Worm (Caenorhabditis elegans) whole organism, dauer: Measurements from ENCODE around the gene B0302.4.

ENCODE experiments used
- unc-62 ChIP-seq: sonication (generic microtip); optimal IDR thresholded peaks from 2 replicates; lab custom pipeline; 2017; ENCODE audit warnings: missing biosample characterization, missing genetic modification reagents, missing genetic modification characterization

B0302.4 gene

DNA sequence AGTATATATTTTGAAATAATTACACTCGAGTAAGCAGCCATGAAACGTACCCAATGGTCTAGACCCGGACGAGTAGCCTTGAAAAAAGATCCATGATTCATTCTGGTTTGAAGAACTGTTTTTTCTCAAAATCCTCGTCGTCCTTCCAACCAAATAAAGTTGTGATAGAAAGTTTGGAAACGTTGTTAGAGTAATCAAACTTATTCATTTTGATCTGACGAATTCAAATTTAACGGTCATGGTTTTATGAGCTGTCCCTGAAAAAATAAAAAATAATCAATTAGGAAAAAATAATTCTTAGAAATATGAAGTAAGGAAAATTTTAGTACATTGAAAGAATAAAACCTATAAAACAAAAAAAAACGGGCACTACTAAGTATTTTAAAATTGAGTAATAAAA, at the start of gene B0302.4:
TSS of gene B0302.4 (minus strand) at position 101 of the 400 bp plus-strand sequence.
- TF ChIP-seq unc-62 (GFP tag; lab: Kevin White, UChicago), result no peak

DNA sequence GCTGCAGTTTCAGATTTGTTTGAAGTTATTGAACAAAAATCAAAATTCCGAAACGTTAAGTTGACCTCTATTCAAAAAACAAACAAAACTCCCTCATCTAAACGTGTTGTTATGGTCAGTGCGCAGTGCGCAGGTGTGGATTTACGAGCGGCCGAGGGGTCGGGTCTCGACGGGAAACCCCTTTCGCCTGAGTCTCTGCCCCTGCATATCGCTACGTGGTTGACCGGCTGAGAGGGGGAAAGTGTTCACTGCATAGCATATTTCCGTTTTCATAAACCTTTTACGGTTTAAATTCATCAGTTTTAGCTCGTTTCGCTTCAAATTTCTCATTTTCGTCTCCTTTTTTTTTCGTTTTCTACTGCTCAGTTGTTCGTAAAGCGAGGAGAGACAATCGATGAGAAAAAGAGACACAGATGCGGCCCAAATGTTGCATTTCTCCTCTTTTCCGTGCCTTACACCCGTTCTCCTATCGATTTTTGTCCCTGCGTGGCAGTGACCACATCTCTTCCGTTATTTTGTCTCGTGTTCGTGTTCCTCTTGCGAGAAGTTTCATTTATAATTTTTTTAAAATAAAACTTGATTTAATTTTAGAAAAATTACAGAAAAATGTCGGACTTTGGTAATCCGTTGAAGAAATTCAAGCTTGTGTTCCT, 45.4 kb upstream of the B0302.4 start, which contains the start of gene rab-6.2:
TSS of gene rab-6.2 (plus strand) at position 603 of the 653 bp plus-strand sequence.
- TF ChIP-seq unc-62 (GFP tag; lab: Kevin White, UChicago), result no peak

DNA sequence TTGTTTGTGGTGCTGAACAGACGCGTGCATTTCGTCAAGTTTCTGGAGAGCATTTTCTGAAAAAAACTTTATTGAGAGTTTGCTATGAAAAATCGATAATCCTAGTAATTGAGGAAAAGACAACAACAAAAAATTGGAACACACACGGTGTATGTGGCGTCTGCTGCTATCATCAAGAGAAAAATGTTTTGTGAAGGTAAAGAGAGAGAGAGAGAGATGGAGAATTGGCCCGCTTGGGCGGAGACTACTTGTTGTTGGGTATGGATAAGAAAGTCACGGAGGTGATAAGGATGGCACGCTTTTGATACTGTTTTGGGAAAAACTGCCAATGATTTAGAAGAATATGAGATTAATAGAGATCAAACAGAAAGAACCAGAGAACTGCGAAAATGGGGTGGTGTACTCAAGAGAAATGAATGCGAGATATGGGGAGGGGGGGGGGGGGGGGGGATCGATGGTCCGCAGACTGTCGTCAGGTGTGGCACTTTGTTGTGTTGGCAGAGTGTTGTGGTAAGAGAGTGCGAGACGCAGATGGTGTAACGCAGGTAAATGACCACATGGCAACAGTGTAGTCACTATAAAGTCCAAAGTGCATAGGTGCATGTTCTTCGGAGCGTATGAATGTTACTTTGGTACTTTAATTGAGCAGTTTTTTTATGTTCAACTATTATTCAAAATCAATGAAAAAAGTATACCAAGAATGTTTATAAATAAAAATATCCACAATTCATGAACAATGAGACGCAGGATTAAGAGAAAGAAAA, 40.7 kb upstream of the B0302.4 start, which contains the start of gene acdh-7:
TSS of gene acdh-7 (minus strand) at position 56 of the 764 bp plus-strand sequence.
- TF ChIP-seq unc-62 (GFP tag; lab: Kevin White, UChicago), result no peak

DNA sequence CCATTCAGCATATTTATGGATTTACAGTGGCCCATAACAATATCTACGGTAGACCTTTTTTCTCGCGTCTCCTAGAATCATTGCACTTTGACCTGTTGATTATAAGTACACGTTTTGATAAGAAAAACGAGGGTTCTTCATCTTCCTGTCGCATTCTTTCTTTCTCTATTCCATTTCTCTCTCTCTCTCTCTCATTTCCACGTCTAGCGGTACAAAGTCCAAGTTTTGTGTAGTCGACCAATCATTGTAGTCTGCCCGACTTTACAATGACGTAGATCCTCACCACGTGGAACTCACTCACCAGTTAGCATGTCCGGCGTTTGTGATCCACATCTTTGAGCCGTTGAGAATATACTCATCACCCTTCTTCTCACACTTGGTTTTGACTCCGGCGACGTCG, 39.6 kb upstream of the B0302.4 start:
- no peak for TF ChIP-seq unc-62 (GFP tag; lab: Kevin White, UChicago)

DNA sequence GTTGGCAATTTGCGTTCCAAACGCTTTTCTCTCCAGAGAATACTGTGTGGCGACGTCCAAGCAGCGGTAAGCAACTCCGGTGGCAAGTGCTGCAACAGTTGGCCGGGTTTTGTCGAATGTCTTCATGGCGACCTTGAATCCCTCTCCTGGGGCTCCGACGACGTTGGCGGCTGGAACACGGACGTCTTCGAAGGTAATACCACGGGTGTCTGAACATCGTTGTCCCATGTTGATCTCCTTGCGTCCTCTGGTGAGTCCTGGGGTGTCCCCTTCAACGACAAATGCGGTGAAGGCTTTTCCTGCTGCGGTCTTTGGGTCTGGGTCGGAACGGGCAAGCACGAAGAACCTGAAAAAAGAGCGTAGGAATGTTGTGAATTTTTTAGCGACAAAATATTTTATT, 39.2 kb upstream of the B0302.4 start:
- no peak for TF ChIP-seq unc-62 (GFP tag; lab: Kevin White, UChicago)

DNA sequence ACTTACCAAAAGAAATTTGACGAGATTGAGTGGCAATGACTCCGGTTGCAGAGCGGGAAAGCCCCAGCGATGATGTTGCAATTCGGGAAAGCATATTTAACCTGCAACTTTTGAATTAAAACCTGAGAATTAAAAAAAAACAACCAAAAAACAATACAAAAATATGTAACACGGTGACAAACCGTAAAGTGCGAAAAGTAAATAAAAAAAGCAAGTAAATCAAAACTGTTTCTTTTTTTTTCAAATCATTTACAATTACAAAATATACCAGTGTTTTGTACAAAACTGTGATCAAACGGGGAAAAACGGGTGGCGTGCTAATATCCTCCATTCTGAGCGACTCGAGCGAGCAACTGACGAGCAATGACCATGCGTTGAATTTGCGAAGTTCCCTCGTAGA, 38.2 kb upstream of the B0302.4 start, which contains the start of gene acdh-10:
TSS of gene acdh-10 (minus strand) at position 101 of the 400 bp plus-strand sequence.
- TF ChIP-seq unc-62 (GFP tag; lab: Kevin White, UChicago), result no peak

DNA sequence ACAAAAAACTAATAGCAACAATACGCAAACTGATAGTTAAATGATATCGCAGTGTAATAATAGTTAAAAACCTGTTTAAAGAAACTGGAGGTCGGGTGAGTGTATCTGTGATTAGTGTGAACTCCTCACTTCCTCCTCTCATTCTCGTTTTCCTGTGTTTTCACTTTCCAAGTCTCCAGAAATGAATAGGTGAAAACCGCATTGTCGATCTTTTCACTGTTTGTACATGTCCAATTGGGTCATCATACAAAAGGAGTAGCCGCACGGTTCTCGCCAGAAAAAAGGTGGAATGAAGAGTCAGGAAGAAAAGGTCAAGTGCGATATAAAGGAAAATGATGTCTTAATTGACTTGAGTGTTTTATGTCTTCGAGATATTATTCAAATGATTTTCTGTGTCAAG, 34.9 kb upstream of the B0302.4 start:
- TF ChIP-seq unc-62 (GFP tag; lab: Kevin White, UChicago), result no peak

DNA sequence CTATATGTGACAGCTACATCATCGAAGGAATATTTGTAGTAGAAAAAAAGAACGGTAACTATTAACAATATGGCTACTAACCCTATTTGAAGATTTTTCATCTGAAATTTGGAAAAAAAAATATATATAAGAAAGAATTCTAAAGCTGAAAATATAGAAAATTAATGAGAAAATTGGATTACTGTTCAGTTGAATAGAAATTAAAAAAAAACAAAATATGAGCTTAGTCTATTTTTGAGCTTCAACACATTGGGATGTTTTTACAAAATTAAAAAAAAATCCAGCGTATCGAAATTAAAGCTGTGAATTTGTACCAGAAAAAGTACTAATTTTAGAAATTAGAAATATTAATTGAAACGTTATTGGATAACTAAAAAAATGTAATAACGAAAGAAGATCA, 32.7 kb upstream of the B0302.4 start, which contains the start of gene T08G2.2:
TSS of gene T08G2.2 (minus strand) at position 101 of the 400 bp plus-strand sequence.
- TF ChIP-seq unc-62 (GFP tag; lab: Kevin White, UChicago), result no peak

DNA sequence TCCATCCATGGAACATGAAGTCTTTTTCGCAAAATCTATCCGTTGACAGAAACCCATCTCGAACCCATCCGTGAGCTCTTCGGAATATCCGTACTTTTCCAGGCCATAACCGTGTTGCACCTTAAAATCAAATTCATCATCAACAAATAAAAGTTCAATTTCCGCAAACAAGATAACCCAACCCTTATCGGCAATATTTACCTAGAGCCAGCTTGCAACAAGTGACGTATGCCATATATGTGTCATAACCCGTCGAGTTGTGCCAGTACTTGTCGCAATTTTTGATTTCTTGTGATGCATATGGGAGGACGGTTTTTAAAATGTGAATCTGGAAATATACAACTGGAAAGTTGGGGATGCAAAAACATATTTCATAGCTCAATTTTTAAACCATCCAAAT, 29.3 kb upstream of the B0302.4 start:
- TF ChIP-seq unc-62 (GFP tag; lab: Kevin White, UChicago), result no peak

DNA sequence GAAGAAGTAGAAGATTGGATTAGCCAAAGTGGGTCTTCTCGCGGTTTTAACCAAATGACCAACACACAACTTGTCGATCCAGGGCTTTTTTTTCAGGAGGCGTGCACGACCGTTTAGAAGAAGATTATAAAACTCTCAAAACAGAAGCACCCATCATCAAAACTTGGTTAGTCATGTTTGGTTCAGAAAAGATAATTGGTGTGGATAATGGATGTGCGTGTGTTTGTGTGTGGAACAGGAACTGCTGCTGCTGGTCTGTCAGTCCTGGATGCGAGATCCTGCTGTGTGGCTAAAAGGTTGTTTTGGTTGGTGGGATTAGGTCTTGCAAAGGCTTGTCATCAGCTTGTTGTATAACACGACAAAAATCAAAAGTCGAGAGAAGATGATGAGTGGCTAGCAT, 26.8 kb upstream of the B0302.4 start:
- TF ChIP-seq unc-62 (GFP tag; lab: Kevin White, UChicago), result no peak

DNA sequence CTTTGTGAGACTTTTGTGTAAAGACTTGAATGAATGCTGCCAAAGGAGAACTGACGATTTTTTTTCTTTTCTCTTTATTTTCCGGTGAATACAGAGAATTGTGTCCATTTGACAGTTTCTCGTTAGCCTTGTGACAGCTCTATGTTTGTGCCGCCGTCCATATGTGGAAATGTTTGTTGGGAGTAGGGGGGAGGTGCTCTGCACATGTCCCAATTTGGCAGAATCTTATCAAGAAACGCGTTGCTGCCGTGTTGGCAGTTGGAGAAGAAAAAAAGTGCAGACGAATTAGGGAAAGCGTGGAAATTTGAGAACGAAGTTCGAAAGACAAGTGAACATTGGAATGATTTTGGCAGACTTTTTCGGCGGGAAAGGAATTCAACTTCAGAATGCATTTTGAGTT, 21.2 kb upstream of the B0302.4 start:
- no peak for TF ChIP-seq unc-62 (GFP tag; lab: Kevin White, UChicago)

DNA sequence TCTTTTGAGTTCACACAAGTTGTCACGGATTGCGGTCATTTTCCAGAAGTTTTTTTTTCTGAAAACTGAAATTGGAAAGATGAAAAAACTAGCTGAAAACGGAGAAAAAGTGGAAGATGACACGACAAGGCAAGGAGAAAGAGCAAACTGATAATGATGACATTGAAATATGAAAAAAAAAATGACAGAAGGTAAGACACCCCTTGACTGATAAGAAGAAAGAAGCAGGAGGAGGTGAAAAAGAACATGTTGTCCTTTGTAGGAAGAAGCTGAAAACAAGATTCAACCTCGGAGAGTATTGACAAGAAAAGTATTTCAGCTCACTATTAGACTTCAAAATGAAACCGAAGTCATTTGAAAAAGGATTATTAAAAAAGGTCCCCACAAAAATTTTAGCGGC, 18.5 kb upstream of the B0302.4 start, which contains the start of gene B0302.5:
TSS of gene B0302.5 (minus strand) at position 58 of the 400 bp plus-strand sequence.
- no peak for TF ChIP-seq unc-62 (GFP tag; lab: Kevin White, UChicago)

DNA sequence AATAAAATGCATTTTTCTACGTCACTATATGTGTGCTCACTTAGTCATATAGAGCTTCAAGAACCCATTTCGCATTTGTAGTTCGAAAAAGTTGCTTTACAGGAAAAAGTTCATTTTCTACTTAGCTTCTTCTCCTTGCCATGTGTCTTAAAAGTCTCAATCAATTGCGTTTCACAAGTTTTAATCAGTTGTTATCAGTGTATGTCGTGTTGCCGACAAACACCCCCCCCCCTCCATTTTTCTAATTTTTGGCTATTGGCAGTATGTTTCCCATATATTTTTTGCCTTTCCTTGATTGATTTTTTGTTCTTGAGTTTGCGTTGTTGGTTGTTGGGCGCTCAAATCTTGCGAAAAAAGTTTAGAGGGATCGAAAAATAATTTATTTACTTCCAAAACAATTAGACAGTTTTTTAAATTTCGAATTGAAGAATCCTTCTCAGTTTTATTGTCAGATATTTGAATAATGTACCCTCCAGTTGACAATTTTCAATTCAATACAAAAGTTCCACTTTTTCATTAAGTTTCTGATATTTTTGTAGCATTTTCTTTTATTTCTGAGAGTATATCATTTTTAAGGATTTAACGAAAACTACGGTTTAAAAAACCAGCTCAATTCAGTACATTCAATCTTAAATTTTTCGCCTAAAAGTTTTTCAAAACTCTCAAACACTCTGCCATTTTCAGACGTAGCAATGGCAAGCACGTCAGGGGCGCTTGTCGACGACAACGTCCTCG, 9.3 kb upstream of the B0302.4 start, which contains the start of gene sid-3:
TSS of gene sid-3 (plus strand) at position 685 of the 735 bp plus-strand sequence.
- no peak for TF ChIP-seq unc-62 (GFP tag; lab: Kevin White, UChicago)

DNA sequence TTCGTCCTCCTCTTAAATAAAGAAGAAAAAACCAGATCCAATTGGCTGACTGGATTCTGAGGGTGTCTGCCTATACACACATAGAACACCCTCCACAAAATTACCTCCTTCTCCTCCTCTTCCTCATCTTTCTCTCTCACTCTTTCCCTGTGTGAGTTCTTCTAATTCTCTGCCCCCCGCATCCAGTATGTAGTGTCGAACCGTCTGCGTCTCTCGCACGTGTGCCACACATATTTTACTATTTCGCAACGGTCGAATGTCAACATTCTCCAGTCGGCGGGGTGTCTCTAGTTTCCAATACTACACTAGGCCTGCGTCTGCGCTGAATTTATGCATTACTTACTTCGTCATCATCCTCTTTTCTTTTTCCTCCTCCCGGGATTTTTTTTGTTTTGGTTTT, 7.8 kb upstream of the B0302.4 start:
- no peak for TF ChIP-seq unc-62 (GFP tag; lab: Kevin White, UChicago)

DNA sequence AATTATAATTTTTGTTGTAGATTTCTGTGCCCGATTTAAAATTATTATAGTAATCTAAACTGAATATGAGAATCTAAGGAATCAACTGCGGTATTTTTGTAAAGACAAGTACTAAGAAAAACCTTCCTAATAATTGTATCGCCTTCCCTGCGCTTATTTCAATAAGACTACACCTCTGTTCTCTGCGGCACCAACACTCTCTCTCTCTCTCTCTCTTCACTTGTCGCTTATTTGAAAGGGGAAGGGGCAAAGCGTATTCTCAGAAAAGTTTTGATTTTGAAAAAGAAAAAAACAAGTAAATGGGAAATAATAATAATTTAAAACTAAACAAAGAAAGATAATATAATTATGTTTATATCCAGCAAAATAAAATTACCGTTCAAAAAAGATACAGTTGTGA, 4.6 kb upstream of the B0302.4 start:
- TF ChIP-seq unc-62 (GFP tag; lab: Kevin White, UChicago), result no peak

DNA sequence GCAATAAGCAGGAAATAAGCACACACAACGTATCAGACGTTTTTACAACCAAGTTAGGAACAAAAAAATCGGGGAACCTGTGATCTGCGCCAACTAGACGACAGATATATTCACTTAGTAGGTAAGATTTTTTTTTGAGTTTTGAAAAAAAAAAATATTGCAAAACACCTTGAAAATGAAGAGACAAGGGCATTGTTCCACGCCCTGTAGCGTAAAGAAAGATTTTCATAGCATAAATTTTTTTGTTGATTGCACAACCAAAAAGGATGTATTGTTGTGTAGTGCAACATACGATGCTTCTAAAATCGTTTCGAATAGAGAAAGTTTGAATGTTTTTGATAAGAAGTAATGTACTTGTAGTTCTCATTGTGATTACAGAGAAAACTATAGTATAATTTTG, 3.6 kb upstream of the B0302.4 start:
- TF ChIP-seq unc-62 (GFP tag; lab: Kevin White, UChicago), result no peak
